Worm (Caenorhabditis elegans) whole organism, late embryonic: ENCODE results near the gene F43E2.11.

ENCODE experiments used
- hlh-15 ChIP-seq: sonication (generic microtip); optimal IDR thresholded peaks from 2 replicates; lab custom pipeline; 2016; ENCODE audit warnings: missing genetic modification characterization, missing compliant biosample characterization
- pax-1 ChIP-seq: fragments of 150-350 bp; optimal IDR thresholded peaks from 2 replicates; lab custom pipeline; 2014; ENCODE audit warnings: missing biosample characterization, missing genetic modification characterization
- pqm-1 ChIP-seq: sonication (generic microtip); optimal IDR thresholded peaks from 2 replicates; lab custom pipeline; 2016; ENCODE audit warnings: missing genetic modification characterization, missing compliant biosample characterization

- TF ChIP-seq pax-1 (tag; lab: Kevin White, UChicago), result no peak
- TF ChIP-seq hlh-15 (tag; lab: Kevin White, UChicago), result no peak
- no peak for TF ChIP-seq pqm-1
Observed at ce11 chrII:7356326-7356725, 13.8 kb downstream of the F43E2.11 start, which contains the start of gene haf-2.
